Worm (Caenorhabditis elegans) whole organism, L4 larva: ENCODE measurements around the gene C29E4.9.

Experiments used
- T20F7.1 ChIP-seq: fragments of 200-800 bp; sonication (Bioruptor generic); optimal IDR thresholded peaks from 2 replicates; lab custom pipeline; 2018; ENCODE audit warnings: mild to moderate bottlenecking, missing genetic modification characterization, missing compliant biosample characterization
- Y48G9A.11 ChIP-seq: fragments of 200-800 bp; sonication (Bioruptor generic); IDR thresholded peaks from 2 replicates; pipeline ENCODE4 v1.3.6; 2022; ENCODE audit warnings: missing genetic modification reagents, missing genetic modification characterization, missing compliant biosample characterization
- aha-1 ChIP-seq: fragments of 150-350 bp; peaks from one replicate; lab custom pipeline; 2014; ENCODE audit warnings: missing biosample characterization, missing genetic modification characterization
- ceh-20 ChIP-seq: fragments of 200-800 bp; sonication (Bioruptor generic); IDR thresholded peaks from 2 replicates; pipeline ENCODE4 v1.3.6; 2022; ENCODE audit warnings: missing genetic modification reagents, missing genetic modification characterization, missing compliant biosample characterization
- ceh-44 ChIP-seq: fragments of 200-800 bp; sonication (Bioruptor generic); IDR thresholded peaks from 2 replicates; pipeline ENCODE4 v1.3.6; 2022; ENCODE audit warnings: missing genetic modification reagents, missing genetic modification characterization, missing compliant biosample characterization
- ceh-62 ChIP-seq: sonication (generic microtip); optimal IDR thresholded peaks from 2 replicates; lab custom pipeline; 2017; ENCODE audit warnings: missing biosample characterization, missing genetic modification characterization
- daf-16 ChIP-seq, 3 experiments: sonication (generic microtip); optimal IDR thresholded peaks; 2 replicates each; lab custom pipeline; 2016 to 2017; ENCODE audit warnings: missing genetic modification characterization in 3 of 3, missing genetic modification reagents in 3 of 3, mild to moderate bottlenecking in 2 of 3, missing compliant biosample characterization in 2 of 3, missing biosample characterization in 1 of 3, moderate library complexity in 1 of 3
- dmd-9 ChIP-seq: fragments of 200-800 bp; sonication (Bioruptor generic); IDR thresholded peaks from 2 replicates; pipeline ENCODE4 v1.3.6; 2022; ENCODE audit warnings: missing genetic modification reagents, missing genetic modification characterization, missing compliant biosample characterization
- dpl-1 ChIP-seq: fragments of 150-350 bp; optimal IDR thresholded peaks from 2 replicates; lab custom pipeline; 2014; ENCODE audit warnings: missing biosample characterization, missing genetic modification reagents, missing genetic modification characterization
- duxl-1 ChIP-seq: sonication (generic microtip); optimal IDR thresholded peaks from 2 replicates; lab custom pipeline; 2016; ENCODE audit warnings: mild to moderate bottlenecking, missing genetic modification characterization, moderate library complexity, missing compliant biosample characterization; ENCODE audit not compliant: poor library complexity
- dve-1 ChIP-seq: sonication (generic microtip); optimal IDR thresholded peaks from 2 replicates; lab custom pipeline; 2017; ENCODE audit warnings: antibody characterized with exemption, mild to moderate bottlenecking, missing genetic modification characterization, missing compliant biosample characterization; ENCODE audit not compliant: insufficient read depth
- fkh-10 ChIP-seq: fragments of 150-350 bp; optimal IDR thresholded peaks from 2 replicates; lab custom pipeline; 2014; ENCODE audit warnings: missing biosample characterization, missing genetic modification reagents, missing genetic modification characterization
- hif-1 ChIP-seq, 2 experiments: sonication (generic microtip); optimal IDR thresholded peaks; 2 replicates each; lab custom pipeline; 2016 to 2017; ENCODE audit warnings: missing compliant biosample characterization in 2 of 2, missing genetic modification characterization in 2 of 2, missing genetic modification reagents in 2 of 2, missing genotype in 2 of 2, mild to moderate bottlenecking in 1 of 2
- hlh-30 ChIP-seq: sonication (generic microtip); optimal IDR thresholded peaks from 2 replicates; lab custom pipeline; 2017; ENCODE audit warnings: antibody characterized with exemption, mild to moderate bottlenecking, missing genetic modification characterization, missing compliant biosample characterization; ENCODE audit not compliant: insufficient read depth
- hmg-1.1 ChIP-seq: fragments of 200-800 bp; sonication (Bioruptor generic); IDR thresholded peaks from 2 replicates; pipeline ENCODE4 v1.3.6; 2022; ENCODE audit warnings: missing genetic modification reagents, missing genetic modification characterization, missing compliant biosample characterization
- lim-7 ChIP-seq: fragments of 200-800 bp; sonication (Bioruptor generic); IDR thresholded peaks from 2 replicates; pipeline ENCODE4 v1.3.6; 2022; ENCODE audit warnings: missing genetic modification characterization, missing compliant biosample characterization
- lin-29 ChIP-seq: fragments of 200-800 bp; sonication (Bioruptor generic); IDR thresholded peaks from 2 replicates; pipeline ENCODE4 v1.3.6; 2022; ENCODE audit warnings: missing genetic modification reagents, missing genetic modification characterization, missing compliant biosample characterization
- lin-39 ChIP-seq: fragments of 150-350 bp; optimal IDR thresholded peaks from 2 replicates; lab custom pipeline; 2014; ENCODE audit warnings: missing biosample characterization, missing genetic modification reagents, missing genetic modification characterization
- lsy-2 ChIP-seq, 2 experiments: fragments of 150-350 bp in 1 of 2; sonication (generic microtip) in 1 of 2; optimal IDR thresholded peaks; 2 replicates each; lab custom pipeline; 2014 to 2017; ENCODE audit warnings: missing biosample characterization in 2 of 2, missing genetic modification characterization in 2 of 2
- mdl-1 ChIP-seq, 2 experiments: fragments of 150-350 bp in 1 of 2; sonication (generic microtip) in 1 of 2; optimal IDR thresholded peaks; 2 replicates each; lab custom pipeline; 2014 to 2017; ENCODE audit warnings: missing biosample characterization in 2 of 2, missing genetic modification characterization in 2 of 2
- mep-1 ChIP-seq: fragments of 150-350 bp; sonication (generic microtip); optimal IDR thresholded peaks from 3 replicates; lab custom pipeline; 2014; ENCODE audit warnings: missing biosample characterization, missing genetic modification characterization
- mes-2 ChIP-seq: sonication (generic microtip); optimal IDR thresholded peaks from 2 replicates; lab custom pipeline; 2016; ENCODE audit warnings: missing genotype, mild to moderate bottlenecking, missing genetic modification characterization, missing compliant biosample characterization; ENCODE audit not compliant: poor library complexity, severe bottlenecking
- nhr-10 ChIP-seq: fragments of 150-350 bp; optimal IDR thresholded peaks from 2 replicates; lab custom pipeline; 2014; ENCODE audit warnings: missing biosample characterization, missing genetic modification characterization
- nhr-11 ChIP-seq: fragments of 150-350 bp; optimal IDR thresholded peaks from 2 replicates; lab custom pipeline; 2014; ENCODE audit warnings: missing biosample characterization, missing genetic modification characterization
- nhr-25 ChIP-seq: sonication (generic microtip); optimal IDR thresholded peaks from 2 replicates; lab custom pipeline; 2017; ENCODE audit warnings: missing genetic modification characterization, mild to moderate bottlenecking, missing compliant biosample characterization, antibody characterized with exemption, moderate library complexity, borderline replicate concordance; ENCODE audit not compliant: insufficient read depth
- nhr-28 ChIP-seq: fragments of 150-350 bp; optimal IDR thresholded peaks from 2 replicates; lab custom pipeline; 2014; ENCODE audit warnings: missing biosample characterization, missing genetic modification characterization
- nhr-48 ChIP-seq: sonication (generic microtip); optimal IDR thresholded peaks from 2 replicates; lab custom pipeline; 2016; ENCODE audit warnings: mild to moderate bottlenecking, missing genetic modification characterization, missing compliant biosample characterization
- nhr-6 ChIP-seq: fragments of 150-350 bp; optimal IDR thresholded peaks from 2 replicates; lab custom pipeline; 2014; ENCODE audit warnings: missing biosample characterization, missing genetic modification characterization
- pha-4 ChIP-seq, 2 experiments: fragments of 150-350 bp in 1 of 2; fragments of 200-800 bp in 1 of 2; sonication (Bioruptor generic) in 1 of 2; IDR thresholded peaks in 1 of 2; optimal IDR thresholded peaks in 1 of 2; 2 replicates each; pipeline versions ENCODE4 v1.3.6 to Lab custom; 2014 to 2022; ENCODE audit warnings: missing genetic modification characterization in 2 of 2, missing genetic modification reagents in 2 of 2, missing biosample characterization in 1 of 2, missing compliant biosample characterization in 1 of 2
- php-3 ChIP-seq: fragments of 200-800 bp; sonication (Bioruptor generic); IDR thresholded peaks from 2 replicates; pipeline ENCODE4 v1.3.6; 2022; ENCODE audit warnings: missing genetic modification reagents, missing genetic modification characterization, missing compliant biosample characterization
- pqm-1 ChIP-seq: sonication (generic microtip); optimal IDR thresholded peaks from 2 replicates; lab custom pipeline; 2017; ENCODE audit warnings: missing biosample characterization, missing genetic modification characterization
- sdz-12 ChIP-seq: fragments of 200-800 bp; sonication (Bioruptor generic); optimal IDR thresholded peaks from 2 replicates; lab custom pipeline; 2018; ENCODE audit warnings: mild to moderate bottlenecking, missing genetic modification characterization, missing compliant biosample characterization
- set-16 ChIP-seq: fragments of 200-800 bp; sonication (Bioruptor generic); IDR thresholded peaks from 2 replicates; pipeline ENCODE4 v1.3.6; 2022; ENCODE audit warnings: missing genetic modification reagents, missing genetic modification characterization, missing compliant biosample characterization
- tag-97 ChIP-seq: fragments of 200-800 bp; sonication (Bioruptor generic); IDR thresholded peaks from 2 replicates; pipeline ENCODE4 v1.3.6; 2022; ENCODE audit warnings: missing genetic modification characterization, missing compliant biosample characterization
- zag-1 ChIP-seq: fragments of 150-350 bp; optimal IDR thresholded peaks from 2 replicates; lab custom pipeline; 2014; ENCODE audit warnings: missing biosample characterization, missing genetic modification characterization
- zfp-3 ChIP-seq: fragments of 200-800 bp; sonication (Bioruptor generic); conservative IDR thresholded peaks from 2 replicates; pipeline ENCODE4 v1.3.6; 2022; ENCODE audit warnings: missing genetic modification reagents, missing genetic modification characterization, missing compliant biosample characterization
- zip-11 ChIP-seq: fragments of 200-800 bp; sonication (Bioruptor generic); IDR thresholded peaks from 2 replicates; pipeline ENCODE4 v1.3.6; 2022; ENCODE audit warnings: missing genetic modification characterization, missing compliant biosample characterization
- ztf-11 ChIP-seq: fragments of 150-350 bp; optimal IDR thresholded peaks from 2 replicates; lab custom pipeline; 2014; ENCODE audit warnings: missing biosample characterization, missing genetic modification characterization

The C29E4.9 gene

DNA sequence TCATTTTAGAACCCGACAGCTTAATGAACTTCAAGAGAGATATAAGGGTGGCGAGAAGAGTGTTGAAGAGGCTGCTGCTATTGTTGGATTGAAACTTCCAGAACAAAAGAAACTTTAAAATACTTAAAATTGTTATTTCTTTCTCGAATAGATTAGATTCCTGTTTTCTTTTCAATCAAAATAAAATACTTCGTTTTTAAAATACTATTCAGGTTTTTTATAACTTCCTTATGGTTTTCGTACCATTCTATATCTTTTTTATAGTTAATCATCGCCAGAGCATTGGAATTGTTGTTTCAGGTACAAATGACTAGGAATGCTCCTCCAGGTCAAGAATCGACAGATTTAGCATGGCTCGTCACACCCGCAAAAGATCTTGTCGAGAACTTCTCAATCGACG is 15.4 kb downstream of the C29E4.9 start, which contains the start of gene kle-2:
Gene kle-2, plus strand, starts transcription at position 301 of the 400 bp plus-strand sequence.
- TF ChIP-seq ceh-44 (GFP tag; lab: Robert Waterston, UW), result no peak
- no peak for TF ChIP-seq zip-11 (GFP tag; lab: Robert Waterston, UW)
- no peak for TF ChIP-seq T20F7.1 (GFP tag; lab: Kevin White, UChicago)
- no peak for TF ChIP-seq hmg-1.1 (GFP tag; lab: Robert Waterston, UW)
- no peak for TF ChIP-seq duxl-1 (tag; lab: Kevin White, UChicago)
- no peak for TF ChIP-seq lin-29
- TF ChIP-seq ztf-11 (tag; lab: Kevin White, UChicago), result no peak
- TF ChIP-seq ceh-62 (tag; lab: Kevin White, UChicago), result no peak
- no peak for TF ChIP-seq set-16 (GFP tag; lab: Robert Waterston, UW)
- no peak for TF ChIP-seq ceh-20
- no peak for TF ChIP-seq zfp-3
- TF ChIP-seq nhr-10 (tag; lab: Kevin White, UChicago), result no peak
- no peak for TF ChIP-seq tag-97
- no peak for TF ChIP-seq pha-4 (GFP tag; IDR thresholded peaks at IDR 0.05; lab: Robert Waterston, UW)
- TF ChIP-seq pha-4 (tag; optimal IDR thresholded peaks at IDR 0.05; lab: Kevin White, UChicago), result no peak
- no peak for TF ChIP-seq dmd-9
- no peak for TF ChIP-seq lin-39
- no peak for TF ChIP-seq php-3 (GFP tag; lab: Robert Waterston, UW)
- no peak for TF ChIP-seq nhr-48 (tag; lab: Kevin White, UChicago)
- no peak for TF ChIP-seq zag-1 (tag; lab: Kevin White, UChicago)
- TF ChIP-seq sdz-12, result no peak
- TF ChIP-seq, all 104 proteins: peak for 0

ce11 chrIII:7940819-7941218 is 16.0 kb downstream of the C29E4.9 start, which contains the start of gene C29E4.12:
Gene C29E4.12 (plus strand): TSS chrIII:7941151.
- peak; percentile 99 for TF ChIP-seq T20F7.1 (GFP tag; lab: Kevin White, UChicago)
- TF ChIP-seq Y48G9A.11 (GFP tag; lab: Robert Waterston, UW), result peak; percentile 94
- TF ChIP-seq nhr-28 (tag; lab: Kevin White, UChicago), result peak; percentile 52
- peak; percentile 96 for TF ChIP-seq dpl-1 (GFP tag; lab: Kevin White, UChicago)
- TF ChIP-seq tag-97, result no peak
- TF ChIP-seq nhr-6, result peak; percentile 45
- peak; percentile 62 for TF ChIP-seq aha-1 (tag; lab: Kevin White, UChicago)
- TF ChIP-seq dve-1 (tag; lab: Kevin White, UChicago), result peak; percentile 26
- TF ChIP-seq nhr-25 (tag; lab: Kevin White, UChicago), result peak; percentile 55
- TF ChIP-seq ceh-44 (GFP tag; lab: Robert Waterston, UW), result no peak
- peak in 1 of 2 experiments; percentile 27 for TF ChIP-seq hif-1 (tag; optimal IDR thresholded peaks at IDR 0.05; lab: Kevin White, UChicago)
- TF ChIP-seq hlh-30 (tag; lab: Kevin White, UChicago), result peak; percentile 79
- peak in 1 of 2 experiments; percentile 83 for TF ChIP-seq lsy-2 (tag; optimal IDR thresholded peaks at IDR 0.05; lab: Kevin White, UChicago)
- peak; percentile 38 for TF ChIP-seq fkh-10
- no peak for TF ChIP-seq pqm-1 (tag; lab: Kevin White, UChicago)
- peak; percentile 65; the same call in 1 of the 2 replicates for TF ChIP-seq hmg-1.1 (GFP tag; lab: Robert Waterston, UW)
- TF ChIP-seq daf-16 (GFP tag; optimal IDR thresholded peaks at IDR 0.05; lab: Kevin White, UChicago), result no peak
- TF ChIP-seq daf-16 (tag; optimal IDR thresholded peaks at IDR 0.05; lab: Kevin White, UChicago), result no peak
- TF ChIP-seq mep-1 (tag; lab: Kevin White, UChicago), result no peak
- TF ChIP-seq nhr-11 (tag; lab: Kevin White, UChicago), result peak; percentile 11
- TF ChIP-seq mes-2, result peak; percentile 77

DNA sequence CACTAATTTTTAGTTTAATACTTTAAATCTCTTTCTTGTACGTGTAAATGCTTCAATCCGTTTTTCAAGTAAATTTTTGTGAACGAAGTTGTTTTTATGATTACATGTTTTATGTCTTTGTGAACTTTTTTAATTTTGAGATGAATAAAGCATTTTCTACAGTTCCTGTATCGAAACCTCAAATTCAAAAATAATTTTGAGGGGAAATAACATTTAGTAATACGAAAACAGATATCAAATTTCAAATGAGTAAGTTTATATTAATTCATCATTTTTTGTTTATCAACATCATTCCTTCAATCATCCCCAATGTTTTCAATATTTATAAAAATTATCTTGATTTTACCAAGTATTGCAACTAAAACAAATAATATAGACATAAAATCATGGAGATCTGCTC is 19.3 kb downstream of the C29E4.9 start, which contains the start of gene C29E4.10:
Gene C29E4.10, plus strand, starts transcription at position 301 of the 400 bp plus-strand sequence.
- no peak for TF ChIP-seq lim-7 (GFP tag; lab: Robert Waterston, UW)
- no peak for TF ChIP-seq mdl-1 (tag; optimal IDR thresholded peaks at IDR 0.05; lab: Kevin White, UChicago)
- TF ChIP-seq php-3 (GFP tag; lab: Robert Waterston, UW), result no peak
- TF ChIP-seq lsy-2 (tag; optimal IDR thresholded peaks at IDR 0.05; lab: Kevin White, UChicago), result no peak
- TF ChIP-seq, all 104 proteins: peak for 0
